Fruit fly (Drosophila melanogaster) whole organism, wandering third instar larva: Measurements from ENCODE around the gene CG33120.
A peak's percentile ranks its signal among the peaks of the same experiment; 100 is the strongest.

Source experiments
- Abd-B ChIP-seq: fragments of >200 bp; optimal IDR thresholded peaks from 2 replicates; lab custom pipeline; 2017; ENCODE audit warnings: missing biosample characterization, missing genetic modification characterization
- CG32264 ChIP-seq: fragments of 200-800 bp; sonication (Bioruptor generic); optimal IDR thresholded peaks from 2 replicates; lab custom pipeline; 2016; ENCODE audit warnings: missing biosample characterization, missing genetic modification characterization
- CG9705 ChIP-seq: fragments of 200-800 bp; sonication (Bioruptor generic); optimal IDR thresholded peaks from 2 replicates; lab custom pipeline; 2018; ENCODE audit warnings: missing biosample characterization, mild to moderate bottlenecking, missing genetic modification characterization
- CrebA ChIP-seq: fragments of 200-800 bp; sonication (Bioruptor generic); optimal IDR thresholded peaks from 2 replicates; lab custom pipeline; 2016; ENCODE audit warnings: missing biosample characterization, mild to moderate bottlenecking, missing genetic modification characterization, borderline replicate concordance
- Dfd ChIP-seq: fragments of >200 bp; optimal IDR thresholded peaks from 2 replicates; lab custom pipeline; 2017; ENCODE audit warnings: missing biosample characterization, missing genetic modification characterization
- Dif ChIP-seq: fragments of 200-275, 200-300 bp; sonication (Bioruptor generic); optimal IDR thresholded peaks from 2 replicates; lab custom pipeline; 2018; ENCODE audit warnings: missing biosample characterization, missing genetic modification characterization; ENCODE audit not compliant: partially characterized antibody
- GATAd ChIP-seq: sonication (Bioruptor generic); optimal IDR thresholded peaks from 2 replicates; lab custom pipeline; 2016; ENCODE audit warnings: missing biosample characterization, missing genetic modification characterization
- HLH106 ChIP-seq: fragments of 200-800 bp; optimal IDR thresholded peaks from 3 replicates; lab custom pipeline; 2019; ENCODE audit warnings: missing biosample characterization, mild to moderate bottlenecking, missing genetic modification characterization, moderate library complexity
- Hnf4 ChIP-seq: fragments of 200-800 bp; sonication (Bioruptor generic); optimal IDR thresholded peaks from 2 replicates; lab custom pipeline; 2016; ENCODE audit warnings: missing biosample characterization, mild to moderate bottlenecking, missing genetic modification characterization
- Hr78 ChIP-seq: fragments of >200 bp; optimal IDR thresholded peaks from 2 replicates; lab custom pipeline; 2017; ENCODE audit warnings: missing biosample characterization, missing genetic modification characterization
- Hr83 ChIP-seq: fragments of 200-300 bp; sonication (Bioruptor generic); optimal IDR thresholded peaks from 2 replicates; lab custom pipeline; 2016; ENCODE audit warnings: missing biosample characterization, mild to moderate bottlenecking, missing genetic modification characterization, moderate library complexity; ENCODE audit not compliant: poor library complexity, severe bottlenecking
- Jra ChIP-seq: sonication (Bioruptor generic); optimal IDR thresholded peaks from 2 replicates; lab custom pipeline; 2016; ENCODE audit warnings: missing biosample characterization, missing genetic modification characterization
- Mio ChIP-seq: sonication (Bioruptor generic); optimal IDR thresholded peaks from 2 replicates; lab custom pipeline; 2016; ENCODE audit warnings: missing biosample characterization, missing genetic modification characterization
- Myc ChIP-seq: fragments of >200 bp; optimal IDR thresholded peaks from 2 replicates; lab custom pipeline; 2017
- N ChIP-seq: fragments of >200 bp; optimal IDR thresholded peaks from 2 replicates; lab custom pipeline; 2018; ENCODE audit warnings: missing biosample characterization, missing external identifiers, missing genetic modification characterization
- OdsH ChIP-seq: fragments of 200-800 bp; sonication (Bioruptor generic); optimal IDR thresholded peaks from 2 replicates; lab custom pipeline; 2016; ENCODE audit warnings: missing biosample characterization, mild to moderate bottlenecking, missing genetic modification characterization
- Rel ChIP-seq, 2 experiments: fragments of 200-800 bp; sonication (Bioruptor generic) in 1 of 2; optimal IDR thresholded peaks; 2 replicates in 1 of 2; 3 replicates in 1 of 2; lab custom pipeline; 2016 to 2019; ENCODE audit warnings: mild to moderate bottlenecking in 2 of 2, missing biosample characterization in 2 of 2, missing genetic modification characterization in 2 of 2, moderate library complexity in 1 of 2
- Sp1 ChIP-seq: fragments of 200-800 bp; sonication (Bioruptor generic); optimal IDR thresholded peaks from 3 replicates; lab custom pipeline; 2019; ENCODE audit warnings: missing biosample characterization, mild to moderate bottlenecking, missing genetic modification characterization, moderate library complexity
- Vsx2 ChIP-seq: fragments of 200-300, 225-300 bp; sonication (Bioruptor generic); optimal IDR thresholded peaks from 2 replicates; lab custom pipeline; 2018; ENCODE audit warnings: missing biosample characterization, missing genetic modification characterization; ENCODE audit not compliant: partially characterized antibody
- br ChIP-seq: fragments of 200-800 bp; sonication (Bioruptor generic); optimal IDR thresholded peaks from 2 replicates; lab custom pipeline; 2016; ENCODE audit warnings: missing biosample characterization, missing genetic modification characterization
- brk ChIP-seq: fragments of 200-800 bp; sonication (Bioruptor generic); optimal IDR thresholded peaks from 2 replicates; lab custom pipeline; 2016; ENCODE audit warnings: missing biosample characterization, mild to moderate bottlenecking, missing genetic modification characterization
- dl ChIP-seq, 2 experiments: fragments of 175-275, 200-275 bp in 1 of 2; fragments of 200-275 bp in 1 of 2; sonication (Bioruptor generic); optimal IDR thresholded peaks; lab custom pipeline; 2018; ENCODE audit warnings: mild to moderate bottlenecking in 2 of 2, missing biosample characterization in 2 of 2, missing genetic modification characterization in 2 of 2, moderate library complexity in 2 of 2; ENCODE audit not compliant: partially characterized antibody in 2 of 2, insufficient read depth in 1 of 2
- dmrt93B ChIP-seq: fragments of 200-800 bp; sonication (Bioruptor generic); optimal IDR thresholded peaks from 2 replicates; lab custom pipeline; 2018; ENCODE audit warnings: missing biosample characterization, mild to moderate bottlenecking, missing genetic modification characterization
- dsf ChIP-seq: sonication (Bioruptor generic); optimal IDR thresholded peaks from 2 replicates; lab custom pipeline; 2016; ENCODE audit warnings: missing biosample characterization, missing genetic modification characterization, borderline replicate concordance
- ey ChIP-seq: fragments of 200-800 bp; sonication (Bioruptor generic); optimal IDR thresholded peaks from 2 replicates; lab custom pipeline; 2016; ENCODE audit warnings: missing biosample characterization, missing genetic modification characterization
- foxo ChIP-seq, 2 experiments: fragments of 200-800 bp; sonication (Bioruptor generic); optimal IDR thresholded peaks; 2 replicates in 1 of 2; 3 replicates in 1 of 2; lab custom pipeline; 2016 to 2017; ENCODE audit warnings: missing biosample characterization in 2 of 2, missing genetic modification characterization in 2 of 2
- fru ChIP-seq: fragments of 200-800 bp; sonication (Bioruptor generic); optimal IDR thresholded peaks from 3 replicates; lab custom pipeline; 2016; ENCODE audit warnings: missing biosample characterization, mild to moderate bottlenecking, missing genetic modification characterization
- h ChIP-seq: fragments of 200-800 bp; sonication (Bioruptor generic); optimal IDR thresholded peaks from 3 replicates; lab custom pipeline; 2016; ENCODE audit warnings: missing biosample characterization, mild to moderate bottlenecking, missing genetic modification characterization
- jim ChIP-seq: fragments of 175-275, 200-325 bp; sonication (Bioruptor generic); optimal IDR thresholded peaks from 2 replicates; lab custom pipeline; 2016; ENCODE audit warnings: missing biosample characterization, mild to moderate bottlenecking, missing genetic modification characterization
- lola ChIP-seq: fragments of >200 bp; optimal IDR thresholded peaks from 2 replicates; lab custom pipeline; 2017; ENCODE audit warnings: missing biosample characterization, missing genetic modification characterization
- pan ChIP-seq: fragments of >200 bp; optimal IDR thresholded peaks from 2 replicates; lab custom pipeline; 2017
- psq ChIP-seq: fragments of 200-800 bp; sonication (Bioruptor generic); optimal IDR thresholded peaks from 3 replicates; lab custom pipeline; 2017; ENCODE audit warnings: missing biosample characterization, mild to moderate bottlenecking, missing genetic modification characterization, moderate library complexity
- rgr ChIP-seq: fragments of 200-800 bp; sonication (Bioruptor generic); optimal IDR thresholded peaks from 3 replicates; lab custom pipeline; 2016; ENCODE audit warnings: missing biosample characterization, mild to moderate bottlenecking, missing genetic modification characterization
- sage ChIP-seq: fragments of 200-800 bp; sonication (Bioruptor generic); optimal IDR thresholded peaks from 2 replicates; lab custom pipeline; 2016; ENCODE audit warnings: missing biosample characterization, mild to moderate bottlenecking, missing genetic modification characterization
- sv ChIP-seq: fragments of 200-800 bp; sonication (Bioruptor generic); optimal IDR thresholded peaks from 3 replicates; lab custom pipeline; 2016; ENCODE audit warnings: missing biosample characterization, missing genetic modification characterization
- tai ChIP-seq: sonication (Bioruptor generic); optimal IDR thresholded peaks from 2 replicates; lab custom pipeline; 2016; ENCODE audit warnings: missing biosample characterization, missing genetic modification characterization
- usp ChIP-seq: fragments of >200 bp; optimal IDR thresholded peaks from 2 replicates; lab custom pipeline; 2017; ENCODE audit warnings: missing biosample characterization, missing genetic modification characterization
- woc ChIP-seq: sonication (Bioruptor generic); optimal IDR thresholded peaks from 2 replicates; lab custom pipeline; 2016; ENCODE audit warnings: missing biosample characterization, mild to moderate bottlenecking, missing genetic modification characterization

The CG33120 gene

dm6 chr2L:18884783-18885182 lies 40.4 kb upstream of the CG33120 start:
- no peak for TF ChIP-seq pan (lab: Kevin White, UChicago)
- no peak for TF ChIP-seq Hr78

dm6 chr2L:18882734-18883133 lies 38.4 kb upstream of the CG33120 start:
- TF ChIP-seq Jra (GFP tag; lab: Kevin White, UChicago) (no peak), dsf (GFP tag; lab: Kevin White, UChicago) (no peak), Sp1 (GFP tag; lab: Kevin White, UChicago) (no peak), Hnf4 (GFP tag; lab: Kevin White, UChicago) (no peak), ey (GFP tag; lab: Kevin White, UChicago) (no peak), Vsx2 (GFP tag; lab: Kevin White, UChicago) (no peak), woc (GFP tag; lab: Kevin White, UChicago) (no peak), sage (GFP tag; lab: Kevin White, UChicago) (no peak), Myc (lab: Kevin White, UChicago) (no peak), tai (no peak), GATAd (GFP tag; lab: Kevin White, UChicago) (no peak), CrebA (GFP tag; lab: Kevin White, UChicago) (no peak), h (no peak), CG9705 (GFP tag; lab: Kevin White, UChicago) (no peak), sv (no peak), Rel (GFP tag; optimal IDR thresholded peaks at IDR 0.05; lab: Kevin White, UChicago) (no peak), Rel (tag; optimal IDR thresholded peaks at IDR 0.05; lab: Kevin White, UChicago) (no peak), dl (GFP tag; optimal IDR thresholded peaks at IDR 0.05; lab: Kevin White, UChicago; ENCODE audit: insufficient read depth in 1 of 2, partially characterized antibody in 2 of 2) (no peak), Hr78 (no peak)

dm6 chr2L:18881014-18881660 lies 36.8 kb upstream of the CG33120 start, which contains the start of gene tup:
TSS of gene tup (minus strand) at chr2L:18881261.
- no peak for TF ChIP-seq Abd-B (GFP tag; lab: Kevin White, UChicago)
- peak; percentile 24 for TF ChIP-seq rgr (GFP tag; lab: Kevin White, UChicago)
- no peak for TF ChIP-seq dsf (GFP tag; lab: Kevin White, UChicago)
- TF ChIP-seq Rel (GFP tag; optimal IDR thresholded peaks at IDR 0.05; lab: Kevin White, UChicago) = no peak
- TF ChIP-seq Rel (tag; optimal IDR thresholded peaks at IDR 0.05; lab: Kevin White, UChicago) = peak; percentile 21
- peak; percentile 7 for TF ChIP-seq Sp1 (GFP tag; lab: Kevin White, UChicago)
- TF ChIP-seq HLH106 = no peak
- no peak for TF ChIP-seq Hnf4 (GFP tag; lab: Kevin White, UChicago)
- TF ChIP-seq sage (GFP tag; lab: Kevin White, UChicago) = no peak
- no peak for TF ChIP-seq N (GFP tag; lab: Kevin White, UChicago)
- peak; percentile 91 for TF ChIP-seq Vsx2 (GFP tag; lab: Kevin White, UChicago)
- no peak for TF ChIP-seq fru (GFP tag; lab: Kevin White, UChicago)
- TF ChIP-seq GATAd (GFP tag; lab: Kevin White, UChicago) = no peak
- TF ChIP-seq CG9705 (GFP tag; lab: Kevin White, UChicago) = no peak
- TF ChIP-seq h = peak; percentile 41
- no peak for TF ChIP-seq brk (GFP tag; lab: Kevin White, UChicago)
- TF ChIP-seq usp (GFP tag; lab: Kevin White, UChicago) = no peak
- TF ChIP-seq sv = no peak
- no peak for TF ChIP-seq pan (lab: Kevin White, UChicago)
- no peak for TF ChIP-seq Jra (GFP tag; lab: Kevin White, UChicago)
- TF ChIP-seq Dfd (GFP tag; lab: Kevin White, UChicago) = no peak
- TF ChIP-seq psq (GFP tag; lab: Kevin White, UChicago) = peak; percentile 12
- TF ChIP-seq jim (GFP tag; lab: Kevin White, UChicago) = no peak
- TF ChIP-seq dmrt93B (GFP tag; lab: Kevin White, UChicago) = no peak
- peak; percentile 94 for TF ChIP-seq Dif
- TF ChIP-seq dl (GFP tag; optimal IDR thresholded peaks at IDR 0.05; lab: Kevin White, UChicago; ENCODE audit: insufficient read depth in 1 of 2, partially characterized antibody in 2 of 2) = peak; percentile 10 to 73
- TF ChIP-seq Mio (GFP tag; lab: Kevin White, UChicago) = no peak
- TF ChIP-seq CrebA (GFP tag; lab: Kevin White, UChicago) = no peak
- no peak for TF ChIP-seq Myc (lab: Kevin White, UChicago)
- no peak for TF ChIP-seq OdsH (GFP tag; lab: Kevin White, UChicago)
- no peak for TF ChIP-seq Hr78
- no peak for TF ChIP-seq lola (GFP tag; lab: Kevin White, UChicago)
- peak in 1 of 2 experiments; percentile 2 for TF ChIP-seq foxo (GFP tag; optimal IDR thresholded peaks at IDR 0.05; lab: Kevin White, UChicago)
- no peak for TF ChIP-seq tai
- TF ChIP-seq CG32264 (GFP tag; lab: Kevin White, UChicago) = no peak
- TF ChIP-seq Hr83 = peak; percentile 21
- no peak for TF ChIP-seq woc (GFP tag; lab: Kevin White, UChicago)
- TF ChIP-seq br (GFP tag; lab: Kevin White, UChicago) = peak; percentile 9
- no peak for TF ChIP-seq ey (GFP tag; lab: Kevin White, UChicago)
